Fruit fly (Drosophila melanogaster) whole organism, pupa: ENCODE results near the gene Sps2.

Experiments used
- CG10348 ChIP-seq: fragments of 200-800 bp; sonication (Bioruptor generic); IDR thresholded peaks from 2 replicates; pipeline ENCODE4 v1.3.6; 2022; ENCODE audit warnings: missing biosample characterization, missing genetic modification characterization
- CG12605 ChIP-seq: fragments of 200-800 bp; sonication (Bioruptor generic); IDR thresholded peaks from 2 replicates; pipeline ENCODE4 v1.3.6; 2022; ENCODE audit warnings: missing biosample characterization, missing genetic modification characterization
- CG13204 ChIP-seq: fragments of 200-800 bp; sonication (Bioruptor generic); optimal IDR thresholded peaks from 2 replicates; lab custom pipeline; 2018; ENCODE audit warnings: missing biosample characterization, mild to moderate bottlenecking, missing genetic modification characterization, moderate library complexity
- CG14655 ChIP-seq: fragments of 200-800 bp; sonication (Bioruptor generic); optimal IDR thresholded peaks from 3 replicates; lab custom pipeline; 2017; ENCODE audit warnings: mild to moderate bottlenecking, missing biosample characterization, missing genetic modification reagents, missing genetic modification characterization
- CG15710 ChIP-seq: fragments of 200-800 bp; sonication (Bioruptor generic); optimal IDR thresholded peaks from 2 replicates; lab custom pipeline; 2018; ENCODE audit warnings: missing biosample characterization, mild to moderate bottlenecking, missing genetic modification characterization, moderate library complexity
- CG17806 ChIP-seq: fragments of 200-800 bp; sonication (Bioruptor generic); optimal IDR thresholded peaks from 2 replicates; lab custom pipeline; 2018; ENCODE audit warnings: missing biosample characterization, mild to moderate bottlenecking, missing genetic modification characterization, moderate library complexity
- CG32121 ChIP-seq: fragments of 200-800 bp; sonication (Bioruptor generic); IDR thresholded peaks from 2 replicates; pipeline ENCODE4 v1.3.6; 2022; ENCODE audit warnings: missing biosample characterization, missing genetic modification characterization
- CG34367 ChIP-seq: fragments of 200-800 bp; sonication (Bioruptor generic); optimal IDR thresholded peaks from 2 replicates; lab custom pipeline; 2018; ENCODE audit warnings: missing biosample characterization, mild to moderate bottlenecking, missing genetic modification characterization
- CG4496 ChIP-seq: fragments of 200-800 bp; sonication (Bioruptor generic); IDR thresholded peaks from 3 replicates; pipeline ENCODE4 v1.3.6; 2022; ENCODE audit warnings: missing biosample characterization, missing genetic modification characterization
- CG8159 ChIP-seq: fragments of 200-800 bp; sonication (Bioruptor generic); optimal IDR thresholded peaks from 3 replicates; lab custom pipeline; 2018; ENCODE audit warnings: missing biosample characterization, mild to moderate bottlenecking, missing genetic modification characterization, moderate library complexity
- CG8301 ChIP-seq: fragments of 200-800 bp; sonication (Bioruptor generic); optimal IDR thresholded peaks from 2 replicates; lab custom pipeline; 2018; ENCODE audit warnings: missing biosample characterization, mild to moderate bottlenecking, missing genetic modification characterization
- CG9948 ChIP-seq: fragments of 200-800 bp; sonication (Bioruptor generic); optimal IDR thresholded peaks from 2 replicates; lab custom pipeline; 2018; ENCODE audit warnings: missing biosample characterization, mild to moderate bottlenecking, missing genetic modification characterization, moderate library complexity
- D1 ChIP-seq: fragments of 200-800 bp; sonication (Bioruptor generic); optimal IDR thresholded peaks from 2 replicates; lab custom pipeline; 2018; ENCODE audit warnings: missing biosample characterization, mild to moderate bottlenecking, missing genetic modification characterization, moderate library complexity
- EcR ChIP-seq: fragments of 200-800 bp; sonication (Bioruptor generic); optimal IDR thresholded peaks from 3 replicates; lab custom pipeline; 2019; ENCODE audit warnings: missing biosample characterization, missing genetic modification characterization, mild to moderate bottlenecking, moderate library complexity, missing genetic modification reagents
- Ets98B ChIP-seq: fragments of 200-800 bp; sonication (Bioruptor generic); IDR thresholded peaks from 2 replicates; pipeline ENCODE4 v1.3.6; 2022; ENCODE audit warnings: missing biosample characterization, missing genetic modification characterization
- Pif1A ChIP-seq: fragments of 200-800 bp; sonication (Bioruptor generic); optimal IDR thresholded peaks from 3 replicates; lab custom pipeline; 2016; ENCODE audit warnings: missing biosample characterization, missing genetic modification characterization
- Pif1B ChIP-seq: fragments of 200-800 bp; sonication (Bioruptor generic); optimal IDR thresholded peaks from 3 replicates; lab custom pipeline; 2016; ENCODE audit warnings: missing biosample characterization, missing genetic modification characterization
- Snoo ChIP-seq: fragments of 200-800 bp; sonication (Bioruptor generic); optimal IDR thresholded peaks from 3 replicates; lab custom pipeline; 2017; ENCODE audit warnings: missing biosample characterization, mild to moderate bottlenecking, missing genetic modification characterization, inconsistent platforms
- fd96Ca ChIP-seq: fragments of 200-800 bp; sonication (Bioruptor generic); IDR thresholded peaks from 3 replicates; pipeline ENCODE4 v1.3.6; 2022; ENCODE audit warnings: missing biosample characterization, missing genetic modification characterization
- gl ChIP-seq: fragments of 200-800 bp; sonication (Bioruptor generic); optimal IDR thresholded peaks from 2 replicates; lab custom pipeline; 2018; ENCODE audit warnings: missing biosample characterization, mild to moderate bottlenecking, missing genetic modification characterization
- rn ChIP-seq: fragments of 200-800 bp; sonication (Bioruptor generic); IDR thresholded peaks from 2 replicates; pipeline ENCODE4 v1.3.6; 2022; ENCODE audit warnings: missing biosample characterization, missing genetic modification characterization

The Sps2 gene

dm6 chr2L:10342471-10342870, at the start of gene Sps2:
Gene Sps2 (plus strand): TSS chr2L:10342594.
- TF ChIP-seq CG10348 (GFP tag; lab: Robert Waterston, UW): no peak
- TF ChIP-seq CG34367 (tag; lab: Kevin White, UChicago): no peak
- TF ChIP-seq CG15710 (tag; lab: Kevin White, UChicago): no peak
- no peak for TF ChIP-seq CG13204 (GFP tag; lab: Kevin White, UChicago)
- no peak for TF ChIP-seq gl (tag; lab: Kevin White, UChicago)
- TF ChIP-seq fd96Ca (GFP tag; lab: Robert Waterston, UW): no peak
- no peak for TF ChIP-seq rn (GFP tag; lab: Robert Waterston, UW)
- TF ChIP-seq Ets98B: no peak
- no peak for TF ChIP-seq CG8301 (tag; lab: Kevin White, UChicago)
- TF ChIP-seq CG12605: no peak
- no peak for TF ChIP-seq Pif1B
- TF ChIP-seq CG32121 (GFP tag; lab: Robert Waterston, UW): no peak
- TF ChIP-seq Pif1A (GFP tag; lab: Kevin White, UChicago): no peak
- no peak for TF ChIP-seq Snoo (tag; lab: Kevin White, UChicago)
- no peak for TF ChIP-seq CG9948 (tag; lab: Kevin White, UChicago)
- no peak for TF ChIP-seq CG8159 (tag; lab: Kevin White, UChicago)
- TF ChIP-seq CG4496: no peak
- TF ChIP-seq CG14655 (GFP tag; lab: Kevin White, UChicago): no peak
- no peak for TF ChIP-seq EcR (GFP tag; lab: Kevin White, UChicago)
- TF ChIP-seq CG17806 (tag; lab: Kevin White, UChicago): no peak

- no peak for TF ChIP-seq fd96Ca (GFP tag; lab: Robert Waterston, UW)
- no peak for TF ChIP-seq CG34367 (tag; lab: Kevin White, UChicago)
- no peak for TF ChIP-seq CG13204 (GFP tag; lab: Kevin White, UChicago)
- TF ChIP-seq CG4496: no peak
- TF ChIP-seq EcR (GFP tag; lab: Kevin White, UChicago): no peak
- no peak for TF ChIP-seq Ets98B
- no peak for TF ChIP-seq gl (tag; lab: Kevin White, UChicago)
- no peak for TF ChIP-seq CG32121 (GFP tag; lab: Robert Waterston, UW)
- no peak for TF ChIP-seq D1 (tag; lab: Kevin White, UChicago)
- no peak for TF ChIP-seq CG17806 (tag; lab: Kevin White, UChicago)
- no peak for TF ChIP-seq rn (GFP tag; lab: Robert Waterston, UW)
- TF ChIP-seq Pif1A (GFP tag; lab: Kevin White, UChicago): no peak
- TF ChIP-seq CG12605: no peak
- TF ChIP-seq CG9948 (tag; lab: Kevin White, UChicago): no peak
Measured at dm6 chr2L:10294798-10295669, 47.4 kb upstream of the Sps2 start, which contains the start of gene Hand. Gene Hand (minus strand): TSS chr2L:10295385.

- no peak for TF ChIP-seq CG14655 (GFP tag; lab: Kevin White, UChicago)
Measured at dm6 chr2L:10298306-10298705, 44.1 kb upstream of the Sps2 start.

dm6 chr2L:10299077-10299809, 43.2 kb upstream of the Sps2 start:
- TF ChIP-seq Ets98B (no peak), Pif1A (GFP tag; lab: Kevin White, UChicago) (no peak), CG8301 (tag; lab: Kevin White, UChicago) (peak; percentile 6), CG32121 (GFP tag; lab: Robert Waterston, UW) (peak; percentile 43; the same call in 1 of the 2 replicates), CG15710 (tag; lab: Kevin White, UChicago) (no peak)

- no peak; the same call in 1 of the 2 replicates for TF ChIP-seq Ets98B
- peak; percentile 38 for TF ChIP-seq Snoo (tag; lab: Kevin White, UChicago)
- TF ChIP-seq Pif1A (GFP tag; lab: Kevin White, UChicago): no peak
- no peak for TF ChIP-seq CG4496
- peak; percentile 50 for TF ChIP-seq CG15710 (tag; lab: Kevin White, UChicago)
- no peak for TF ChIP-seq EcR (GFP tag; lab: Kevin White, UChicago)
- TF ChIP-seq CG32121 (GFP tag; lab: Robert Waterston, UW): peak; percentile 76; the same call in 1 of the 2 replicates
- no peak for TF ChIP-seq gl (tag; lab: Kevin White, UChicago)
- TF ChIP-seq CG34367 (tag; lab: Kevin White, UChicago): peak; percentile 43
- TF ChIP-seq D1 (tag; lab: Kevin White, UChicago): peak; percentile 82
- no peak for TF ChIP-seq CG13204 (GFP tag; lab: Kevin White, UChicago)
- peak; percentile 58 for TF ChIP-seq CG9948 (tag; lab: Kevin White, UChicago)
- peak; percentile 68 for TF ChIP-seq CG8301 (tag; lab: Kevin White, UChicago)
- TF ChIP-seq CG17806 (tag; lab: Kevin White, UChicago): peak; percentile 66
Measured at dm6 chr2L:10299810-10300147, 42.6 kb upstream of the Sps2 start, which contains the start of gene CYLD. Gene CYLD (minus strand): TSS chr2L:10299847.
